Worm (Caenorhabditis elegans) whole organism, L4 larva: Measurements from ENCODE around the gene npr-10.
A peak's percentile ranks its signal among the peaks of the same experiment; 100 is the strongest.

Source experiments
- F44E2.7 ChIP-seq: fragments of 200-800 bp; sonication (Bioruptor generic); IDR thresholded peaks from 2 replicates; pipeline ENCODE4 v2.1.2; 2022; ENCODE audit warnings: missing genetic modification characterization, missing compliant biosample characterization
- F49E8.2 ChIP-seq: sonication (generic microtip); optimal IDR thresholded peaks from 2 replicates; lab custom pipeline; 2016; ENCODE audit warnings: missing compliant biosample characterization, mild to moderate bottlenecking, missing genetic modification characterization, borderline replicate concordance
- R02D3.7 ChIP-seq: fragments of 150-350 bp; sonication (generic microtip); optimal IDR thresholded peaks from 3 replicates; lab custom pipeline; 2014; ENCODE audit warnings: missing biosample characterization, missing genetic modification characterization
- Y5F2A.4 ChIP-seq: fragments of 200-800 bp; sonication (Bioruptor generic); optimal IDR thresholded peaks from 2 replicates; lab custom pipeline; 2018; ENCODE audit warnings: mild to moderate bottlenecking, missing genetic modification characterization, missing compliant biosample characterization
- arid-1 ChIP-seq: fragments of 200-800 bp; sonication (Bioruptor generic); conservative IDR thresholded peaks from 2 replicates; pipeline ENCODE4 v1.3.6; 2022; ENCODE audit warnings: missing genetic modification reagents, missing genetic modification characterization, missing compliant biosample characterization
- ceh-20 ChIP-seq: fragments of 200-800 bp; sonication (Bioruptor generic); IDR thresholded peaks from 2 replicates; pipeline ENCODE4 v1.3.6; 2022; ENCODE audit warnings: missing genetic modification reagents, missing genetic modification characterization, missing compliant biosample characterization
- ces-1 ChIP-seq: fragments of 150-350 bp; sonication (generic microtip); optimal IDR thresholded peaks from 4 replicates; lab custom pipeline; 2014; ENCODE audit warnings: missing biosample characterization, missing genetic modification reagents, missing genetic modification characterization
- cey-2 ChIP-seq: sonication (generic microtip); optimal IDR thresholded peaks from 3 replicates; lab custom pipeline; 2017; ENCODE audit warnings: missing genetic modification characterization, mild to moderate bottlenecking, missing compliant biosample characterization, antibody characterized with exemption, borderline replicate concordance; ENCODE audit not compliant: insufficient read depth
- ctbp-1 ChIP-seq: fragments of 200-800 bp; sonication (Bioruptor generic); IDR thresholded peaks from 2 replicates; pipeline ENCODE4 v1.3.6; 2022; ENCODE audit warnings: missing genetic modification reagents, missing genetic modification characterization, missing compliant biosample characterization
- daf-16 ChIP-seq, 3 experiments: sonication (generic microtip); optimal IDR thresholded peaks; 2 replicates each; lab custom pipeline; 2016 to 2017; ENCODE audit warnings: missing genetic modification characterization in 3 of 3, missing genetic modification reagents in 3 of 3, mild to moderate bottlenecking in 2 of 3, missing compliant biosample characterization in 2 of 3, missing biosample characterization in 1 of 3, moderate library complexity in 1 of 3
- daf-19 ChIP-seq: fragments of 200-800 bp; sonication (Bioruptor generic); conservative IDR thresholded peaks from 2 replicates; pipeline ENCODE4 v1.3.6; 2022; ENCODE audit warnings: missing genetic modification characterization, missing compliant biosample characterization
- dve-1 ChIP-seq: sonication (generic microtip); optimal IDR thresholded peaks from 2 replicates; lab custom pipeline; 2017; ENCODE audit warnings: antibody characterized with exemption, mild to moderate bottlenecking, missing genetic modification characterization, missing compliant biosample characterization; ENCODE audit not compliant: insufficient read depth
- fos-1 ChIP-seq: fragments of 150-350 bp; optimal IDR thresholded peaks from 2 replicates; lab custom pipeline; 2014; ENCODE audit warnings: missing biosample characterization, missing genetic modification characterization
- hlh-11 ChIP-seq: fragments of 200-800 bp; sonication (Bioruptor generic); optimal IDR thresholded peaks from 2 replicates; lab custom pipeline; 2018; ENCODE audit warnings: mild to moderate bottlenecking, missing genetic modification characterization, missing compliant biosample characterization
- hlh-30 ChIP-seq: sonication (generic microtip); optimal IDR thresholded peaks from 2 replicates; lab custom pipeline; 2017; ENCODE audit warnings: antibody characterized with exemption, mild to moderate bottlenecking, missing genetic modification characterization, missing compliant biosample characterization; ENCODE audit not compliant: insufficient read depth
- lin-15B ChIP-seq: fragments of 150-350 bp; sonication (generic microtip); optimal IDR thresholded peaks from 3 replicates; lab custom pipeline; 2014; ENCODE audit warnings: missing biosample characterization, missing genetic modification characterization
- lin-39 ChIP-seq: fragments of 150-350 bp; optimal IDR thresholded peaks from 2 replicates; lab custom pipeline; 2014; ENCODE audit warnings: missing biosample characterization, missing genetic modification reagents, missing genetic modification characterization
- lir-3 ChIP-seq: sonication (generic microtip); optimal IDR thresholded peaks from 2 replicates; lab custom pipeline; 2016; ENCODE audit warnings: mild to moderate bottlenecking, missing genetic modification characterization, missing compliant biosample characterization
- mes-2 ChIP-seq: sonication (generic microtip); optimal IDR thresholded peaks from 2 replicates; lab custom pipeline; 2016; ENCODE audit warnings: missing genotype, mild to moderate bottlenecking, missing genetic modification characterization, missing compliant biosample characterization; ENCODE audit not compliant: poor library complexity, severe bottlenecking
- nhr-10 ChIP-seq: fragments of 150-350 bp; optimal IDR thresholded peaks from 2 replicates; lab custom pipeline; 2014; ENCODE audit warnings: missing biosample characterization, missing genetic modification characterization
- nhr-111 ChIP-seq: fragments of 200-800 bp; sonication (Bioruptor generic); optimal IDR thresholded peaks from 2 replicates; lab custom pipeline; 2018; ENCODE audit warnings: mild to moderate bottlenecking, missing genetic modification characterization, missing compliant biosample characterization
- nhr-25 ChIP-seq: sonication (generic microtip); optimal IDR thresholded peaks from 2 replicates; lab custom pipeline; 2017; ENCODE audit warnings: missing genetic modification characterization, mild to moderate bottlenecking, missing compliant biosample characterization, antibody characterized with exemption, moderate library complexity, borderline replicate concordance; ENCODE audit not compliant: insufficient read depth
- nhr-42 ChIP-seq: fragments of 200-800 bp; sonication (Bioruptor generic); IDR thresholded peaks from 2 replicates; pipeline ENCODE4 v1.3.6; 2022; ENCODE audit warnings: missing genetic modification characterization, missing compliant biosample characterization
- nhr-48 ChIP-seq: sonication (generic microtip); optimal IDR thresholded peaks from 2 replicates; lab custom pipeline; 2016; ENCODE audit warnings: mild to moderate bottlenecking, missing genetic modification characterization, missing compliant biosample characterization
- nhr-6 ChIP-seq: fragments of 150-350 bp; optimal IDR thresholded peaks from 2 replicates; lab custom pipeline; 2014; ENCODE audit warnings: missing biosample characterization, missing genetic modification characterization
- nhr-76 ChIP-seq: fragments of 150-350 bp; optimal IDR thresholded peaks from 2 replicates; lab custom pipeline; 2014; ENCODE audit warnings: missing biosample characterization, missing genetic modification characterization
- php-3 ChIP-seq: fragments of 200-800 bp; sonication (Bioruptor generic); IDR thresholded peaks from 2 replicates; pipeline ENCODE4 v1.3.6; 2022; ENCODE audit warnings: missing genetic modification reagents, missing genetic modification characterization, missing compliant biosample characterization
- rbr-2 ChIP-seq: sonication (generic microtip); optimal IDR thresholded peaks from 2 replicates; lab custom pipeline; 2016; ENCODE audit warnings: missing genotype, missing genetic modification characterization, missing compliant biosample characterization
- set-16 ChIP-seq: fragments of 200-800 bp; sonication (Bioruptor generic); IDR thresholded peaks from 2 replicates; pipeline ENCODE4 v1.3.6; 2022; ENCODE audit warnings: missing genetic modification reagents, missing genetic modification characterization, missing compliant biosample characterization
- skn-1 ChIP-seq: fragments of 150-350 bp; optimal IDR thresholded peaks from 2 replicates; lab custom pipeline; 2014; ENCODE audit warnings: missing biosample characterization, missing genetic modification characterization
- spr-3 ChIP-seq: fragments of 200-800 bp; sonication (Bioruptor generic); optimal IDR thresholded peaks from 2 replicates; lab custom pipeline; 2018; ENCODE audit warnings: mild to moderate bottlenecking, missing genetic modification characterization, missing compliant biosample characterization
- tag-97 ChIP-seq: fragments of 200-800 bp; sonication (Bioruptor generic); IDR thresholded peaks from 2 replicates; pipeline ENCODE4 v1.3.6; 2022; ENCODE audit warnings: missing genetic modification characterization, missing compliant biosample characterization
- unc-62 ChIP-seq, 3 experiments: fragments of 150-350 bp in 1 of 3; sonication (generic microtip); optimal IDR thresholded peaks in 2 of 3; peaks in 1 of 3; 1 replicate in 1 of 3; 2 replicates in 2 of 3; lab custom pipeline; 2014 to 2017; ENCODE audit warnings: missing biosample characterization in 3 of 3, missing genetic modification characterization in 3 of 3, missing genetic modification reagents in 3 of 3, missing genotype in 1 of 3
- vab-7 ChIP-seq: fragments of 200-800 bp; sonication (Bioruptor generic); IDR thresholded peaks from 2 replicates; pipeline ENCODE4 v1.3.6; 2022; ENCODE audit warnings: missing genetic modification reagents, missing genetic modification characterization, missing compliant biosample characterization

npr-10 gene

DNA sequence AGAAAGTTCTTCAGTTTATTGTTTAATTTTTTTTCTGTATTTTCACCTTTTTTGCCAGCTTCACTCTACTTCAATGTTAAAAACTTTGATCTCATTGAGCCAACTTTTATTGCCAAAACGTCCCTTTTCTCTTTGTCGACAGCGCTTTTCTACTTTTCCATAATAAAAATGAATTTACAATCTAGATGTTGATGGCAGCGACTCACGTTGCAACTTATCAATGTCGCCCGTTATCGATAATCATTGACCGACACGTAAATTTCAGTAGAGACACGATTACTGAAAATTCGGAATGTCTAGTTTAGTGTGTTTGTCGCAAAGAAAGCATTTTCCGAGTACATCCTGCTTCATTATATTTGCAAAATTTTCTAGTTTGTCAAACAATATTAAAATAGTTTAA lies 52.8 kb downstream of the npr-10 start (continued):
- TF ChIP-seq dve-1 (tag; lab: Kevin White, UChicago) (peak; percentile 7), daf-19 (GFP tag; lab: Robert Waterston, UW) (no peak), unc-62 (GFP tag; optimal IDR thresholded peaks at IDR 0.05 in 1 of 2; lab: Kevin White, UChicago) (peak in 1 of 2 experiments; percentile 11), unc-62 (tag; optimal IDR thresholded peaks at IDR 0.05; lab: Kevin White, UChicago) (no peak), hlh-11 (peak; percentile 18), mes-2 (tag; lab: Kevin White, UChicago) (no peak)

DNA sequence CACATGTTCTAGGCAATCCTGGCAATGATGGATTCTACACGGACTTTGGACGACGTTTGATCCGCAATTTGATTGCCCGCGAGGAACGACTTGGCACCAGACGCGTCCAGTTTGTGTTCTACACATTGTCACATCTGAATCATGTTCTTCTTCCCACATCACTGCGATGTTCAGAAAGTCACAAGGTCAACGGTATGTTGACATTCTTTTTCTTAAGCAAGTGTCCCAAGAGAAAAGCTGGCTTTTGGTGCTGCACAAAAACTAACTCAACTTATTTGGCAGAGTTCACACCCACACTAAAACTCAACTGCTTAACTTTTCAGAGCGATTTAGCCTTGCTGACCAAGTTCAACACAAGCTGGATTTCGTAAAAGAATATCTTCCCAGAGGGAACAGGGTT lies 53.9 kb downstream of the npr-10 start:
- TF ChIP-seq ctbp-1 (GFP tag; lab: Robert Waterston, UW): no peak
- no peak for TF ChIP-seq vab-7 (GFP tag; lab: Robert Waterston, UW)
- no peak for TF ChIP-seq nhr-25 (tag; lab: Kevin White, UChicago)
- no peak for TF ChIP-seq skn-1 (tag; lab: Kevin White, UChicago)
- TF ChIP-seq tag-97: no peak
- no peak for TF ChIP-seq nhr-10
- peak in 1 of 2 experiments; percentile 98 for TF ChIP-seq unc-62 (GFP tag; optimal IDR thresholded peaks at IDR 0.05 in 1 of 2; lab: Kevin White, UChicago)
- TF ChIP-seq unc-62 (tag; optimal IDR thresholded peaks at IDR 0.05; lab: Kevin White, UChicago): no peak
- TF ChIP-seq hlh-30: peak; percentile 4
- TF ChIP-seq lin-39 (tag; lab: Kevin White, UChicago): no peak
- peak; percentile 4 for TF ChIP-seq hlh-11
- no peak for TF ChIP-seq php-3 (GFP tag; lab: Robert Waterston, UW)
- TF ChIP-seq set-16: no peak
- no peak for TF ChIP-seq rbr-2 (tag; lab: Kevin White, UChicago)
- no peak for TF ChIP-seq R02D3.7 (tag; lab: Kevin White, UChicago)
- TF ChIP-seq Y5F2A.4 (GFP tag; lab: Kevin White, UChicago): no peak
- no peak for TF ChIP-seq F49E8.2 (tag; lab: Kevin White, UChicago)
- no peak for TF ChIP-seq cey-2 (tag; lab: Kevin White, UChicago)
- TF ChIP-seq, all 104 proteins: peak for 3

DNA sequence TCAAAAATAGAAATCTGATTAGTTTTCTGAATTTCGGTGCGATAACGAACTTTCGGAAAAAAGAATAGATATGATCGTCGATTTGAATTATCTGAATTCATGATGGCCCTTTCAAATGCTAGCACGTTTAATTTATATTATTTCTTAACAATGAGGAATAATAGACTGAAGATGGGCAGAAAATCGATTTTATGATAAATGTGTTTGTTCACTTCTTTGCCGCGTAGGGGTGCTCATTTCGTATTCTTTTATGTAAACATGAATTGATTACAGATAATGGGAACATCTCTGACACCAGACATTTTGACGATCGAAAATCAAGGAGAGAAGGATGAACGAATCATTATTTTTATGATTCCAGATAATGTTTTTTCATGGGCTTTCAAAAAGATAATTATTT lies 55.1 kb downstream of the npr-10 start, which contains the start of gene F11C1.9:
Gene F11C1.9, minus strand, starts transcription at position 101 of the 400 bp plus-strand sequence.
- TF ChIP-seq F44E2.7 (GFP tag; lab: Robert Waterston, UW) (no peak), ceh-20 (GFP tag; lab: Robert Waterston, UW) (no peak), daf-16 (GFP tag; optimal IDR thresholded peaks at IDR 0.05; lab: Kevin White, UChicago) (no peak), daf-16 (tag; optimal IDR thresholded peaks at IDR 0.05; lab: Kevin White, UChicago) (peak; percentile 79), arid-1 (no peak), nhr-76 (tag; lab: Kevin White, UChicago) (no peak), hlh-30 (no peak)

DNA sequence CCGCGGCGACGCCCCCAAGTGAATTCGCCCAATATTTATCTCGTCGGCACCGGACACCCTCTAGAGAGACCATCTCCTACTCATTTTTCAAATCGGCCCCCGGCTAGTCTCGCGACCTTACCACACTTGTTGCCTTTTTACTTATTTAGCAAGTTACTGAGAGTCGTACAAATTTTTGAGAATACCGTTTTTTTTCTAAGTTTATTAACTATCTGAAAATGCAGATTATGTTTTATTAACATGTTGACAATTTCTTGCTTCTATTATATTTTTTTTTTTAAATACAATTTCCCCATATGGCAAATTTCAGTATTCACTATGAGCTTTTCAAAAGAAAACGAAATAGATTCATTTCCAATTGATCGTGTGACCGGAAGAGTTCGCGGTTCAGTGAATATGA lies 55.7 kb downstream of the npr-10 start, which contains the start of the genes F11C1.4 and F11C1.10:
Gene F11C1.4, plus strand, starts transcription at position 301 of the 400 bp plus-strand sequence.
Gene F11C1.10, plus strand, starts transcription at position 309 of the 400 bp plus-strand sequence.
- no peak for TF ChIP-seq lir-3 (tag; lab: Kevin White, UChicago)
- TF ChIP-seq nhr-42: no peak
- no peak for TF ChIP-seq spr-3 (GFP tag; lab: Kevin White, UChicago)
- no peak for TF ChIP-seq ces-1
- TF ChIP-seq nhr-6: no peak
- no peak for TF ChIP-seq nhr-48 (tag; lab: Kevin White, UChicago)
- no peak for TF ChIP-seq lin-39 (tag; lab: Kevin White, UChicago)
- TF ChIP-seq Y5F2A.4 (GFP tag; lab: Kevin White, UChicago): no peak
- no peak for TF ChIP-seq fos-1 (tag; lab: Kevin White, UChicago)
- no peak for TF ChIP-seq cey-2 (tag; lab: Kevin White, UChicago)
- TF ChIP-seq lin-15B: no peak
- TF ChIP-seq nhr-111 (GFP tag; lab: Kevin White, UChicago): no peak
- no peak for TF ChIP-seq daf-19 (GFP tag; lab: Robert Waterston, UW)
- TF ChIP-seq, all 104 proteins: peak for 0
